Worm (Caenorhabditis elegans): ENCODE results near the gene dsl-6.

The dsl-6 gene

ce11 chrIV:11351563-11351962, 46.6 kb downstream of the dsl-6 start (continued):
- TF ChIP-seq him-1 (tag; optimal IDR thresholded peaks at IDR 0.05) (no peak), K11D2.4 (GFP tag; IDR thresholded peaks at IDR 0.05) (no peak), aptf-3 (GFP tag; IDR thresholded peaks at IDR 0.05) (no peak), atf-7 (tag; optimal IDR thresholded peaks at IDR 0.05) (no peak), F57A8.1 (GFP tag; optimal IDR thresholded peaks at IDR 0.05) (no peak)

ce11 chrIV:11350809-11351208, 47.3 kb downstream of the dsl-6 start:
- TF ChIP-seq Y95B8A.8 (GFP tag; IDR thresholded peaks at IDR 0.05): no peak
- TF ChIP-seq Y53F4B.3 (GFP tag; IDR thresholded peaks at IDR 0.05): no peak
- TF ChIP-seq F10E7.11 (tag; optimal IDR thresholded peaks at IDR 0.05): no peak
- no peak for TF ChIP-seq attf-5 (GFP tag; optimal IDR thresholded peaks at IDR 0.05)
- TF ChIP-seq T07F8.4 (tag; optimal IDR thresholded peaks at IDR 0.05): no peak
- TF ChIP-seq ceh-40 (GFP tag; IDR thresholded peaks at IDR 0.05): no peak

ce11 chrIV:11349747-11350146, 48.4 kb downstream of the dsl-6 start:
- TF ChIP-seq cebp-1 (GFP tag; IDR thresholded peaks at IDR 0.05) (no peak), cebp-1 (tag; optimal IDR thresholded peaks at IDR 0.05) (no peak), ceh-79 (tag; optimal IDR thresholded peaks at IDR 0.05) (no peak), akir-1 (GFP tag; optimal IDR thresholded peaks at IDR 0.05) (no peak), hmg-20 (GFP tag; IDR thresholded peaks at IDR 0.05) (no peak)

ce11 chrIV:11348822-11349221, 49.3 kb downstream of the dsl-6 start:
- no peak for TF ChIP-seq F22D6.2 (tag; optimal IDR thresholded peaks at IDR 0.05)
- no peak for TF ChIP-seq egrh-3 (GFP tag; IDR thresholded peaks at IDR 0.05)
- TF ChIP-seq bed-2 (GFP tag; IDR thresholded peaks at IDR 0.05): no peak

ce11 chrIV:11347275-11347674, 50.8 kb downstream of the dsl-6 start:
- TF ChIP-seq ztf-22 (GFP tag; optimal IDR thresholded peaks at IDR 0.05): no peak
- TF ChIP-seq tbp1 (GFP tag; optimal IDR thresholded peaks at IDR 0.05): no peak
- no peak for TF ChIP-seq F49E8.2 (tag; optimal IDR thresholded peaks at IDR 0.05; ENCODE audit: insufficient read depth)
- TF ChIP-seq F55B11.4 (tag; optimal IDR thresholded peaks at IDR 0.05; ENCODE audit: borderline replicate concordance, insufficient read depth): no peak
- TF ChIP-seq ZK185.1 (tag; optimal IDR thresholded peaks at IDR 0.05; ENCODE audit: poor library complexity, severe bottlenecking): no peak
- TF ChIP-seq Y56A3A.18 (GFP tag; IDR thresholded peaks at IDR 0.05): no peak
- no peak for TF ChIP-seq somi-1 (GFP tag; optimal IDR thresholded peaks at IDR 0.05)
- no peak for TF ChIP-seq F57A8.1 (GFP tag; optimal IDR thresholded peaks at IDR 0.05)
- no peak for TF ChIP-seq F10E7.11 (tag; optimal IDR thresholded peaks at IDR 0.05)
- no peak for TF ChIP-seq bed-2 (GFP tag; IDR thresholded peaks at IDR 0.05)
- no peak for TF ChIP-seq mes-4 (tag; optimal IDR thresholded peaks at IDR 0.05)
- TF ChIP-seq lir-1 (GFP tag; conservative IDR thresholded peaks at IDR 0.05): no peak
- no peak for TF ChIP-seq madf-8 (GFP tag; conservative IDR thresholded peaks at IDR 0.05)
